Worm (Caenorhabditis elegans): ENCODE results near the gene unc-86.

Gene unc-86

ce11 chrIII:8216224-8216623 is at the start of gene unc-86:
Gene unc-86 (minus strand): TSS chrIII:8216336.
- TF ChIP-seq lsy-2 (tag; optimal IDR thresholded peaks at IDR 0.05), result peak; percentile 55
- no peak for TF ChIP-seq unc-62 (GFP tag; optimal IDR thresholded peaks at IDR 0.05)

ce11 chrIII:8265753-8266152 is 49.6 kb upstream of the unc-86 start, which contains the start of gene mrps-9:
Gene mrps-9 (plus strand): TSS chrIII:8266062.
- TF ChIP-seq ceh-83 (GFP tag; optimal IDR thresholded peaks at IDR 0.05), result peak; percentile 58
- TF ChIP-seq flh-1 (GFP tag; optimal IDR thresholded peaks at IDR 0.05), result no peak
- TF ChIP-seq blmp-1 (tag; optimal IDR thresholded peaks at IDR 0.05), result peak; percentile 0
- TF ChIP-seq tbx-8 (GFP tag; optimal IDR thresholded peaks at IDR 0.05), result no peak

- TF ChIP-seq drap-1 (GFP tag; optimal IDR thresholded peaks at IDR 0.05), result no peak
- TF ChIP-seq lin-32 (GFP tag; optimal IDR thresholded peaks at IDR 0.05), result no peak
- no peak for TF ChIP-seq tbx-8 (GFP tag; optimal IDR thresholded peaks at IDR 0.05)
- no peak for TF ChIP-seq ceh-39 (tag; optimal IDR thresholded peaks at IDR 0.05)
Measured at ce11 chrIII:8263377-8263776, 47.2 kb upstream of the unc-86 start, which contains the start of gene col-91. Gene col-91 (minus strand): TSS chrIII:8263664.

- no peak for TF ChIP-seq elt-3 (tag; optimal IDR thresholded peaks at IDR 0.05)
- TF ChIP-seq ham-2 (GFP tag; optimal IDR thresholded peaks at IDR 0.05), result no peak
- no peak for TF ChIP-seq ztf-11 (tag; optimal IDR thresholded peaks at IDR 0.05)
- no peak for TF ChIP-seq mls-2 (tag; optimal IDR thresholded peaks at IDR 0.05)
- TF ChIP-seq zip-8 (tag; optimal IDR thresholded peaks at IDR 0.05), result no peak
- no peak for TF ChIP-seq nhr-76 (tag; optimal IDR thresholded peaks at IDR 0.05)
- TF ChIP-seq lsy-2 (tag; optimal IDR thresholded peaks at IDR 0.05), result no peak
- TF ChIP-seq ces-1 (GFP tag; optimal IDR thresholded peaks at IDR 0.05), result no peak
- no peak for TF ChIP-seq flh-1 (GFP tag; optimal IDR thresholded peaks at IDR 0.05)
- TF ChIP-seq drap-1 (GFP tag; optimal IDR thresholded peaks at IDR 0.05), result no peak
- no peak for TF ChIP-seq M03D4.4 (tag; optimal IDR thresholded peaks at IDR 0.05)
- TF ChIP-seq mep-1 (tag; optimal IDR thresholded peaks at IDR 0.05), result no peak
- no peak for TF ChIP-seq tbx-8 (GFP tag; optimal IDR thresholded peaks at IDR 0.05)
- TF ChIP-seq sptf-1 (tag; optimal IDR thresholded peaks at IDR 0.05), result no peak
- no peak for TF ChIP-seq unc-62 (GFP tag; optimal IDR thresholded peaks at IDR 0.05)
- TF ChIP-seq pha-4 (tag; optimal IDR thresholded peaks at IDR 0.05), result no peak
Measured at ce11 chrIII:8262599-8262998, 46.5 kb upstream of the unc-86 start.

ce11 chrIII:8258045-8258444 is 41.9 kb upstream of the unc-86 start, which contains the start of gene ncr-2:
Gene ncr-2 (plus strand): TSS chrIII:8258345.
- no peak for TF ChIP-seq nhr-2 (tag; optimal IDR thresholded peaks at IDR 0.05)
- no peak for TF ChIP-seq unc-120 (tag; optimal IDR thresholded peaks at IDR 0.05; ENCODE audit: poor library complexity, severe bottlenecking)
- TF ChIP-seq sem-2 (GFP tag; optimal IDR thresholded peaks at IDR 0.05), result no peak
- TF ChIP-seq ham-2 (GFP tag; optimal IDR thresholded peaks at IDR 0.05), result no peak
- no peak for TF ChIP-seq ceh-43 (GFP tag; optimal IDR thresholded peaks at IDR 0.05)
- no peak for TF ChIP-seq drap-1 (GFP tag; optimal IDR thresholded peaks at IDR 0.05)
- no peak for TF ChIP-seq ztf-11 (tag; optimal IDR thresholded peaks at IDR 0.05)
- TF ChIP-seq nhr-237 (tag; optimal IDR thresholded peaks at IDR 0.05), result no peak
- no peak for TF ChIP-seq ceh-39 (tag; optimal IDR thresholded peaks at IDR 0.05)
- TF ChIP-seq nhr-28 (tag; optimal IDR thresholded peaks at IDR 0.05), result no peak
- no peak for TF ChIP-seq cnd-1 (tag; optimal IDR thresholded peaks at IDR 0.05)
- TF ChIP-seq snpc-4 (tag; optimal IDR thresholded peaks at IDR 0.05), result no peak
- no peak for TF ChIP-seq bed-3 (GFP tag; optimal IDR thresholded peaks at IDR 0.05)
- no peak for TF ChIP-seq tbx-8 (GFP tag; optimal IDR thresholded peaks at IDR 0.05)
- no peak for TF ChIP-seq M03D4.4 (tag; optimal IDR thresholded peaks at IDR 0.05)
- TF ChIP-seq lin-13 (tag; optimal IDR thresholded peaks at IDR 0.05), result no peak

ce11 chrIII:8254938-8255337 is 38.8 kb upstream of the unc-86 start, which contains the start of gene F09G8.5:
Gene F09G8.5 (plus strand): TSS chrIII:8254975.
- TF ChIP-seq nhr-12 (tag; optimal IDR thresholded peaks at IDR 0.05), result no peak
- TF ChIP-seq nhr-237 (tag; optimal IDR thresholded peaks at IDR 0.05), result no peak
- TF ChIP-seq nhr-2 (tag; optimal IDR thresholded peaks at IDR 0.05), result no peak
- TF ChIP-seq zip-8 (tag; optimal IDR thresholded peaks at IDR 0.05), result no peak
- TF ChIP-seq elt-1 (tag; optimal IDR thresholded peaks at IDR 0.05; ENCODE audit: borderline replicate concordance, insufficient read depth), result no peak
- no peak for TF ChIP-seq drap-1 (GFP tag; optimal IDR thresholded peaks at IDR 0.05)
- no peak for TF ChIP-seq hlh-1 (tag; optimal IDR thresholded peaks at IDR 0.05)
- no peak for TF ChIP-seq lin-32 (GFP tag; optimal IDR thresholded peaks at IDR 0.05)
- TF ChIP-seq tbx-8 (GFP tag; optimal IDR thresholded peaks at IDR 0.05), result no peak
- no peak for TF ChIP-seq sptf-1 (tag; optimal IDR thresholded peaks at IDR 0.05)
- no peak for TF ChIP-seq cnd-1 (tag; optimal IDR thresholded peaks at IDR 0.05)
- no peak for TF ChIP-seq lsy-2 (tag; optimal IDR thresholded peaks at IDR 0.05)
- TF ChIP-seq unc-39 (tag; optimal IDR thresholded peaks at IDR 0.05), result no peak
- no peak for TF ChIP-seq nhr-28 (tag; optimal IDR thresholded peaks at IDR 0.05)
- TF ChIP-seq ham-2 (GFP tag; optimal IDR thresholded peaks at IDR 0.05), result no peak
- TF ChIP-seq unc-120 (tag; optimal IDR thresholded peaks at IDR 0.05; ENCODE audit: poor library complexity, severe bottlenecking), result no peak
- no peak for TF ChIP-seq blmp-1 (tag; optimal IDR thresholded peaks at IDR 0.05)
- no peak for TF ChIP-seq ztf-11 (tag; optimal IDR thresholded peaks at IDR 0.05)

Measured in whole organism, mixed stage, embryonic.